Fruit fly (Drosophila melanogaster) whole organism, embryonic: ENCODE measurements around the gene CG11353.

Source experiments
- Abd-B ChIP-seq: fragments of 200-800 bp; sonication (Bioruptor generic); optimal IDR thresholded peaks from 2 replicates; lab custom pipeline; 2018; ENCODE audit warnings: missing biosample characterization, mild to moderate bottlenecking, missing genetic modification characterization, moderate library complexity
- Ada2b ChIP-seq: fragments of 200-800 bp; sonication (Bioruptor generic); IDR thresholded peaks from 2 replicates; pipeline ENCODE4 v1.3.6; 2022; ENCODE audit warnings: missing biosample characterization, missing genetic modification characterization
- Atf-2 ChIP-seq: fragments of 200-800 bp; sonication (Bioruptor generic); optimal IDR thresholded peaks from 2 replicates; lab custom pipeline; 2016; ENCODE audit warnings: missing biosample characterization, missing genetic modification characterization
- B-H2 ChIP-seq: fragments of 200-800 bp; sonication (Bioruptor generic); optimal IDR thresholded peaks from 2 replicates; lab custom pipeline; 2018; ENCODE audit warnings: missing biosample characterization, mild to moderate bottlenecking, missing genetic modification characterization
- CG11247 ChIP-seq: fragments of 200-800 bp; sonication (Bioruptor generic); IDR thresholded peaks from 2 replicates; pipeline ENCODE4 v1.3.6; 2022; ENCODE audit warnings: missing biosample characterization, missing genetic modification characterization
- CG11504 ChIP-seq: fragments of 200-800 bp; sonication (Bioruptor generic); optimal IDR thresholded peaks from 3 replicates; lab custom pipeline; 2019; ENCODE audit warnings: missing biosample characterization, mild to moderate bottlenecking, missing genetic modification characterization, moderate library complexity
- CG12744 ChIP-seq: fragments of 200-800 bp; sonication (Bioruptor generic); optimal IDR thresholded peaks from 2 replicates; lab custom pipeline; 2016; ENCODE audit warnings: missing biosample characterization, missing genetic modification characterization
- CG12769 ChIP-seq: fragments of 200-800 bp; sonication (Bioruptor generic); optimal IDR thresholded peaks from 2 replicates; lab custom pipeline; 2019; ENCODE audit warnings: missing biosample characterization, mild to moderate bottlenecking, missing genetic modification characterization, moderate library complexity
- CG15601 ChIP-seq: fragments of 200-800 bp; sonication (Bioruptor generic); optimal IDR thresholded peaks from 3 replicates; lab custom pipeline; 2019; ENCODE audit warnings: missing biosample characterization, mild to moderate bottlenecking, missing genetic modification characterization, moderate library complexity
- CG1602 ChIP-seq: fragments of 200-800 bp; sonication (Bioruptor generic); optimal IDR thresholded peaks from 3 replicates; lab custom pipeline; 2016; ENCODE audit warnings: missing biosample characterization, missing genetic modification characterization
- CG17802 ChIP-seq: fragments of 200-800 bp; sonication (Bioruptor generic); optimal IDR thresholded peaks from 2 replicates; lab custom pipeline; 2018; ENCODE audit warnings: missing biosample characterization, mild to moderate bottlenecking, missing genetic modification characterization, moderate library complexity
- CG1832 ChIP-seq: fragments of 200-800 bp; sonication (Bioruptor generic); optimal IDR thresholded peaks from 2 replicates; lab custom pipeline; 2017; ENCODE audit warnings: missing biosample characterization, mild to moderate bottlenecking, missing genetic modification characterization, inconsistent platforms
- CG32532 ChIP-seq: fragments of 200-800 bp; sonication (Bioruptor generic); IDR thresholded peaks from 2 replicates; pipeline ENCODE4 v1.3.6; 2022; ENCODE audit warnings: missing biosample characterization, missing genetic modification characterization
- CG32772 ChIP-seq: fragments of 200-800 bp; sonication (Bioruptor generic); IDR thresholded peaks from 2 replicates; pipeline ENCODE4 v1.3.6; 2022; ENCODE audit warnings: missing biosample characterization, missing genetic modification characterization
- CG33213 ChIP-seq: fragments of 200-800 bp; sonication (Bioruptor generic); optimal IDR thresholded peaks from 3 replicates; lab custom pipeline; 2016; ENCODE audit warnings: missing biosample characterization, missing genetic modification characterization
- CG4328 ChIP-seq: fragments of 200-800 bp; sonication (Bioruptor generic); optimal IDR thresholded peaks from 3 replicates; lab custom pipeline; 2017; ENCODE audit warnings: missing biosample characterization, missing genetic modification reagents, missing genetic modification characterization
- CG4360 ChIP-seq: fragments of 200-800 bp; sonication (Bioruptor generic); IDR thresholded peaks from 2 replicates; pipeline ENCODE4 v1.3.6; 2022; ENCODE audit warnings: missing biosample characterization, missing genetic modification characterization
- CG7357 ChIP-seq: fragments of 200-800 bp; sonication (Bioruptor generic); IDR thresholded peaks from 3 replicates; pipeline ENCODE4 v1.3.6; 2022; ENCODE audit warnings: missing biosample characterization, missing genetic modification characterization
- CG8089 ChIP-seq: fragments of 200-800 bp; sonication (Bioruptor generic); optimal IDR thresholded peaks from 3 replicates; lab custom pipeline; 2016; ENCODE audit warnings: missing biosample characterization, missing genetic modification characterization
- CG8359 ChIP-seq: fragments of 200-800 bp; sonication (Bioruptor generic); optimal IDR thresholded peaks from 2 replicates; lab custom pipeline; 2017; ENCODE audit warnings: missing biosample characterization, mild to moderate bottlenecking, missing genetic modification characterization, borderline replicate concordance
- CG8944 ChIP-seq: fragments of 200-800 bp; sonication (Bioruptor generic); optimal IDR thresholded peaks from 3 replicates; lab custom pipeline; 2016; ENCODE audit warnings: missing biosample characterization, missing genetic modification characterization
- CoRest ChIP-seq: fragments of 200-800 bp; sonication (Bioruptor generic); optimal IDR thresholded peaks from 3 replicates; lab custom pipeline; 2018; ENCODE audit warnings: missing biosample characterization, mild to moderate bottlenecking, missing genetic modification characterization, moderate library complexity
- Dfd ChIP-seq, 2 experiments: fragments of >200 bp; optimal IDR thresholded peaks; 2 replicates each; lab custom pipeline; 2017; ENCODE audit warnings: missing biosample characterization in 2 of 2, missing genetic modification characterization in 2 of 2
- Doc2 ChIP-seq: fragments of 200-800 bp; sonication (Bioruptor generic); IDR thresholded peaks from 2 replicates; pipeline ENCODE4 v1.3.6; 2022; ENCODE audit warnings: missing biosample characterization, missing genetic modification characterization
- Dp ChIP-seq: fragments of 200-800 bp; sonication (Bioruptor generic); optimal IDR thresholded peaks from 2 replicates; lab custom pipeline; 2018; ENCODE audit warnings: missing biosample characterization, mild to moderate bottlenecking, missing genetic modification characterization, moderate library complexity
- GATAe ChIP-seq: fragments of 200-800 bp; sonication (Bioruptor generic); conservative IDR thresholded peaks from 2 replicates; pipeline ENCODE4 v1.3.6; 2022; ENCODE audit warnings: missing biosample characterization, missing genetic modification characterization
- Gsc ChIP-seq: fragments of 200-800 bp; sonication (Bioruptor generic); IDR thresholded peaks from 2 replicates; pipeline ENCODE4 v1.3.6; 2022; ENCODE audit warnings: missing biosample characterization, missing genetic modification characterization
- Hr3 ChIP-seq: fragments of 200-800 bp; sonication (Bioruptor generic); optimal IDR thresholded peaks from 3 replicates; lab custom pipeline; 2016; ENCODE audit warnings: missing biosample characterization, missing genetic modification characterization
- Mad ChIP-seq: fragments of 200-800 bp; sonication (Bioruptor generic); optimal IDR thresholded peaks from 2 replicates; lab custom pipeline; 2016; ENCODE audit warnings: missing biosample characterization, missing genetic modification characterization
- Stat92E ChIP-seq, 3 experiments: fragments of >200 bp in 2 of 3; fragments of 200-800 bp in 1 of 3; sonication (Bioruptor generic) in 1 of 3; optimal IDR thresholded peaks; 2 replicates each; lab custom pipeline; 2017 to 2019; ENCODE audit warnings: missing biosample characterization in 3 of 3, missing genetic modification characterization in 3 of 3, mild to moderate bottlenecking in 1 of 3, moderate library complexity in 1 of 3
- ato ChIP-seq: fragments of 200-800 bp; sonication (Bioruptor generic); IDR thresholded peaks from 2 replicates; pipeline ENCODE4 v1.3.6; 2022; ENCODE audit warnings: missing biosample characterization, missing genetic modification characterization; ENCODE audit not compliant: partially characterized antibody
- bab2 ChIP-seq: fragments of 200-800 bp; sonication (Bioruptor generic); optimal IDR thresholded peaks from 2 replicates; lab custom pipeline; 2016; ENCODE audit warnings: missing biosample characterization, missing genetic modification characterization
- dm ChIP-seq: fragments of 200-800 bp; sonication (Bioruptor generic); optimal IDR thresholded peaks from 3 replicates; lab custom pipeline; 2016; ENCODE audit warnings: missing biosample characterization, missing genetic modification characterization
- dpn ChIP-seq, 2 experiments: fragments of 200-800 bp; sonication (Bioruptor generic); optimal IDR thresholded peaks; 3 replicates each; lab custom pipeline; 2016; ENCODE audit warnings: missing biosample characterization in 2 of 2, missing genetic modification characterization in 2 of 2
- en ChIP-seq: fragments of 200-800 bp; sonication (Bioruptor generic); optimal IDR thresholded peaks from 2 replicates; lab custom pipeline; 2016; ENCODE audit warnings: missing biosample characterization, missing genetic modification characterization
- exex ChIP-seq: fragments of 200-800 bp; sonication (Bioruptor generic); optimal IDR thresholded peaks from 4 replicates; lab custom pipeline; 2018; ENCODE audit warnings: missing biosample characterization, mild to moderate bottlenecking, missing genetic modification characterization, moderate library complexity
- fd64A ChIP-seq: fragments of 200-800 bp; sonication (Bioruptor generic); optimal IDR thresholded peaks from 3 replicates; lab custom pipeline; 2018; ENCODE audit warnings: missing biosample characterization, mild to moderate bottlenecking, missing genetic modification characterization
- ind ChIP-seq: fragments of 200-800 bp; sonication (Bioruptor generic); optimal IDR thresholded peaks from 3 replicates; lab custom pipeline; 2016; ENCODE audit warnings: missing biosample characterization, missing genetic modification characterization
- lab ChIP-seq: fragments of 200-800 bp; sonication (Bioruptor generic); optimal IDR thresholded peaks from 3 replicates; lab custom pipeline; 2017; ENCODE audit warnings: missing biosample characterization, missing genetic modification characterization, mild to moderate bottlenecking, moderate library complexity, missing genetic modification reagents
- nmo ChIP-seq: fragments of 200-800 bp; sonication (Bioruptor generic); optimal IDR thresholded peaks from 2 replicates; lab custom pipeline; 2018; ENCODE audit warnings: missing biosample characterization, mild to moderate bottlenecking, missing genetic modification characterization, moderate library complexity
- pfk ChIP-seq: fragments of 200-800 bp; sonication (Bioruptor generic); optimal IDR thresholded peaks from 2 replicates; lab custom pipeline; 2018; ENCODE audit warnings: missing biosample characterization, mild to moderate bottlenecking, missing genetic modification characterization, moderate library complexity
- pho ChIP-seq: fragments of 200-800 bp; sonication (Bioruptor generic); optimal IDR thresholded peaks from 2 replicates; lab custom pipeline; 2016; ENCODE audit warnings: missing biosample characterization, missing genetic modification characterization
- pnt ChIP-seq: fragments of 200-800 bp; sonication (Bioruptor generic); optimal IDR thresholded peaks from 3 replicates; lab custom pipeline; 2016; ENCODE audit warnings: missing biosample characterization, missing genetic modification characterization
- ro ChIP-seq: fragments of 200-800 bp; sonication (Bioruptor generic); IDR thresholded peaks from 2 replicates; pipeline ENCODE4 v1.3.6; 2022; ENCODE audit warnings: missing biosample characterization, missing genetic modification characterization
- sens ChIP-seq: fragments of 200-800 bp; sonication (Bioruptor generic); peaks from one replicate; lab custom pipeline; 2016; ENCODE audit warnings: missing biosample characterization, missing genetic modification characterization
- sqz ChIP-seq: fragments of 200-800 bp; sonication (Bioruptor generic); optimal IDR thresholded peaks from 3 replicates; lab custom pipeline; 2018; ENCODE audit warnings: missing biosample characterization, mild to moderate bottlenecking, missing genetic modification characterization
- tap ChIP-seq: fragments of 200-800 bp; optimal IDR thresholded peaks from 3 replicates; lab custom pipeline; 2019; ENCODE audit warnings: missing biosample characterization, mild to moderate bottlenecking, missing genetic modification characterization, moderate library complexity
- twi ChIP-seq: fragments of 200-800 bp; optimal IDR thresholded peaks from 2 replicates; lab custom pipeline; 2019; ENCODE audit warnings: missing biosample characterization, mild to moderate bottlenecking, missing genetic modification characterization, moderate library complexity
- vnd ChIP-seq: fragments of 200-800 bp; sonication (Bioruptor generic); IDR thresholded peaks from 3 replicates; pipeline ENCODE4 v1.3.6; 2022; ENCODE audit warnings: missing biosample characterization, missing genetic modification characterization; ENCODE audit not compliant: partially characterized antibody
- zf30C ChIP-seq: fragments of 200-800 bp; sonication (Bioruptor generic); optimal IDR thresholded peaks from 3 replicates; lab custom pipeline; 2018; ENCODE audit warnings: missing biosample characterization, mild to moderate bottlenecking, missing genetic modification characterization

Gene CG11353

DNA sequence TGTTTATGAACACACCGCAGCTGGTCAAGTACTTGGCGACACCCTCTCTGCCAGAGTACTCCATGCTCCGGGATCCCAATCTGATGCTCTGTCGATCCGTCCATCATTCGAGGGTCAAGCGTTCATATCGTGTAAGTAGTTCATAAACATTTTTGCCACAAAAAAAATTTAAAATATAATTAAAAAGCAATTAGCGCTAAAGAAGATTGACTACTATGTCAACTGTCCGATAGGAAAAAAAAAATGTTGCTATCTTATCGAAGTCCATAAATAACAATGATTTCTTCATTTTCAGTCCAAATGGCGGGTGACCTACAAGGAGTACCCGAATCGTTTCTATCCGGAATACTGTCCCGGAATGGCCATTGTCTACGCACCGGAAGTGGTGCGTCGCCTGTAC is 18.8 kb downstream of the CG11353 start:
- TF ChIP-seq ind (GFP tag; lab: Kevin White, UChicago) (no peak), CG12744 (GFP tag; lab: Kevin White, UChicago) (no peak), twi (no peak), pnt (GFP tag; lab: Kevin White, UChicago) (no peak), exex (tag; lab: Kevin White, UChicago) (peak; percentile 80), GATAe (GFP tag; lab: Robert Waterston, UW) (no peak), lab (GFP tag; lab: Kevin White, UChicago) (peak; percentile 68)

dm6 chr3L:4553395-4553794 is 20.4 kb downstream of the CG11353 start:
- TF ChIP-seq dm (GFP tag; lab: Kevin White, UChicago), result peak; percentile 7
- TF ChIP-seq CG1832 (GFP tag; lab: Kevin White, UChicago), result peak; percentile 52
- peak; percentile 34 for TF ChIP-seq CG12769 (tag; lab: Kevin White, UChicago)
- peak; percentile 17 for TF ChIP-seq Mad
- no peak for TF ChIP-seq ato
- TF ChIP-seq CG1602, result no peak
- peak; percentile 41 for TF ChIP-seq CG11504
- no peak for TF ChIP-seq CG4360 (GFP tag; lab: Robert Waterston, UW)
- no peak for TF ChIP-seq CG8359 (GFP tag; lab: Kevin White, UChicago)
- no peak for TF ChIP-seq dpn (GFP tag; optimal IDR thresholded peaks at IDR 0.05; lab: Kevin White, UChicago)
- peak; percentile 91 for TF ChIP-seq Abd-B (GFP tag; lab: Kevin White, UChicago)
- TF ChIP-seq vnd (GFP tag; lab: Robert Waterston, UW), result no peak
- peak; percentile 72 for TF ChIP-seq nmo
- TF ChIP-seq sens (GFP tag; lab: Kevin White, UChicago), result peak; percentile 66
- TF ChIP-seq zf30C (GFP tag; lab: Kevin White, UChicago), result no peak
- TF ChIP-seq CG4328 (GFP tag; lab: Kevin White, UChicago), result no peak
- no peak for TF ChIP-seq CG32772
- no peak for TF ChIP-seq Doc2 (GFP tag; lab: Robert Waterston, UW)
- TF ChIP-seq CG8944 (GFP tag; lab: Kevin White, UChicago), result peak; percentile 15
- no peak for TF ChIP-seq bab2 (GFP tag; lab: Kevin White, UChicago)
- TF ChIP-seq pfk (GFP tag; lab: Kevin White, UChicago), result no peak
- no peak for TF ChIP-seq en (GFP tag; lab: Kevin White, UChicago)
- TF ChIP-seq Gsc, result no peak
- no peak for TF ChIP-seq CG32532 (GFP tag; lab: Robert Waterston, UW)
- TF ChIP-seq CG15601 (tag; lab: Kevin White, UChicago), result peak; percentile 18
- TF ChIP-seq CG33213 (GFP tag; lab: Kevin White, UChicago), result peak; percentile 51
- TF ChIP-seq CG17802 (tag; lab: Kevin White, UChicago), result no peak
- peak; percentile 38 for TF ChIP-seq Hr3 (GFP tag; lab: Kevin White, UChicago)
- TF ChIP-seq Dp (GFP tag; lab: Kevin White, UChicago), result peak; percentile 91
- no peak for TF ChIP-seq fd64A
- no peak for TF ChIP-seq tap (tag; lab: Kevin White, UChicago)
- TF ChIP-seq CoRest, result peak; percentile 79
- no peak for TF ChIP-seq sqz
- TF ChIP-seq ro (GFP tag; lab: Robert Waterston, UW), result no peak
- TF ChIP-seq Dfd (GFP tag; optimal IDR thresholded peaks at IDR 0.05; lab: Kevin White, UChicago), result peak in 1 of 2 experiments; percentile 66
- no peak for TF ChIP-seq CG7357 (GFP tag; lab: Robert Waterston, UW)
- no peak for TF ChIP-seq CG11247
- no peak for TF ChIP-seq B-H2 (GFP tag; lab: Kevin White, UChicago)
- TF ChIP-seq CG8089 (GFP tag; lab: Kevin White, UChicago), result no peak
- TF ChIP-seq Atf-2, result no peak
- TF ChIP-seq pho (GFP tag; lab: Kevin White, UChicago), result no peak
- TF ChIP-seq Ada2b, result no peak
- TF ChIP-seq Stat92E (GFP tag; optimal IDR thresholded peaks at IDR 0.05; lab: Kevin White, UChicago), result no peak
